Fruit fly (Drosophila melanogaster): ENCODE data around the gene Jon74E.

The Jon74E gene

DNA sequence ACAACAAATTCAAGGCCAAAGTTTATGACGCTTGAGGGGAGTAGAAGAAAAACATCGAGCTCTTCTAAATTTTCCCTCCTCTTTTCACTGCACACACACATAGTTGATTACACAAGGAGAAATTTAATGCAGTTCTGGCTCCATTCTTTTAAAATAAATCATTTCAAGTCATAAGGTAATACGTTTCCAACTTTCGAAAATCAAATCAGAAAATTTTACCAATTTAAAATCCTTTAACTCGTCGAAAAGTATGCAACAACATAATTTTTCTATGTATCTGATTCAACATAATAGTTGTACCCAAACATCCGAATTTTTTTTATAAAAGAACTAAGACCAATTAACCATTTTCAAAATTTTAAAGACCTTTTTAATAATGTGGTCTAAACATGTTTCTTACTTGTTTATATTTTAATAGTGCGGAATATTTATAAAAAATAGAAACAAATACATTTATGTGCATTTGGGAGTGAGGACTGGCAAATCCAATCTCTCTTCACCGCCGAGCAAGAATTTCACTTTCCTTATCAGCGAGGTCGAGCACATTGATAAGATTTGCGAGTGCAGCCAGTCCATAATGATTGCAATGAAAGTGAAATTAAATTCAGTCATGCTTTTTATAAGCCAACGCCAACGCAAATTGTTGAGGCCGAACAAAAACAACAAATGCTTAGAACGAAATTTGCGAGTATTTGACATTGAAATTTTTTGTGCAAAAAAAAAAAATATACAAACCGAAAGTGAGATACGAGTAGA lies 42.7 kb downstream of the Jon74E start:
- TF ChIP-seq CG17801 (GFP tag; optimal IDR thresholded peaks at IDR 0.05; ENCODE audit: partially characterized antibody), result no peak

DNA sequence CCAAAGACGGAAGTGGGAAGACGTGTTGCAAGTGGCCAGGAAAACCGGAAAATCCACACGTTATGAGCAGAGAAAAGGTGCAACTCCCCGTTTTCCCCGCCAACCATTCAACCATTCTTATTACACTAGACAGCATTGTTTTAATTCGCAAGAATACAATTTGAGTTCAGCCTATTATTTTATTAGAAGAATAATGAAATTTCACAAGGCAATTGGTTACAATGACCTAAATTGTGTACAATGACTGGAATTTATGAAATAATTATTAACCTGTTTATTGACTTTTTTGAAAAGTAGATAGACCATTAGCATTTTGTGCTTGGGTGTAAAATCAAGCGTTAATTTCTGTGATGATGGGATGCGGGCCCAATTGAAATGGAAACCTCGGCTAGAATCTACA lies 44.4 kb downstream of the Jon74E start:
- TF ChIP-seq CG17801 (GFP tag; optimal IDR thresholded peaks at IDR 0.05; ENCODE audit: partially characterized antibody), result no peak

DNA sequence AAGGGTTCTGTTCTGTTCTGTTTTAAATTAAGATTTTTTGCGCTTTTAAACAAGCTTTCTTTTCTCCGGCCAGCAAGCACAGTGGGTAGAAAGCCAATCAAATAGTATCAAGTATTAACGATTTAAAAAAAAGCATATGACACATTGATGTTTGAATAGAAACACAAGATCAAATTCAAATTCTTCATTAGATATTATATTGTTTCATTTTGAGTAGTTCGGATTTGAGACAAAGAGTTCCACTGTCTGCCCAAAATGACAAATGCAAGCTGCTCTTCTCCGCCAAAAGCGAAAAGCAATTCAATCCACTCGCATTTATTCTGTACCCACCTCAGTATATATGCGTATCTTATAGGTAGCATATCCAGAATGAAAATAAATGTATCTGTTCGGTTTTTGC lies 46.7 kb downstream of the Jon74E start:
- TF ChIP-seq CG17801 (GFP tag; optimal IDR thresholded peaks at IDR 0.05; ENCODE audit: partially characterized antibody), result no peak

DNA sequence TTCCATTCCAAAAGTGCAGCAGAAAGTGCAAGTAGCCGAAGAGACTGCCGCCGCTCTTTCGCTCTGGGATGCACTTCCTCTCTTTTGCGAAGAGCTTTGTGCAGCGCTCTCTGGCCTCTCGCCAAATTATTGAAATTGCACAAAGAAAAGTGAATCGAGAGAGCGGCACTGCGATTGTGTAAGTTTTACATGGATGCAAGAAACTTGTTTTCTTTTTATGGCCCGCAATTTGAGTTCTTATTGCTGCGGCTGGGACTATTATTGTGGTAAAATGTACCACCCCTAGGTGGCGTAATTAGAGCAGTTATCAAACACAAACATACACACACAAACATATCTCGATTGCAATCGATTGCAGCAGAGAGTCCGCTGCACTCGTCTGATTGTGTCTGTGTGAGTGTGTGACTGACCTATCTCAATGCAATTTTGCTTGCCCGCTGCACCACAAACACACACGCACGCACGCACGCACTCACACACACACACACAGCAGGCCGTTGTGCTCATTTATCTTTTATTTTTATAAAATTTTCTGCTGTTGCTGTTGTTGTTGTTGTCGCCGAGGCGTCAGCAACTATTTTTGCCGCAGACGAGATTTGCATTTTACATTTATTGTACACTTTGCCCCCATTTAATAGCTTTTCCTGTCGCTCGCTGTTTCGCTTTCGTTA lies 48.5 kb downstream of the Jon74E start:
- peak; percentile 16 for TF ChIP-seq CG17801 (GFP tag; optimal IDR thresholded peaks at IDR 0.05; ENCODE audit: partially characterized antibody)

DNA sequence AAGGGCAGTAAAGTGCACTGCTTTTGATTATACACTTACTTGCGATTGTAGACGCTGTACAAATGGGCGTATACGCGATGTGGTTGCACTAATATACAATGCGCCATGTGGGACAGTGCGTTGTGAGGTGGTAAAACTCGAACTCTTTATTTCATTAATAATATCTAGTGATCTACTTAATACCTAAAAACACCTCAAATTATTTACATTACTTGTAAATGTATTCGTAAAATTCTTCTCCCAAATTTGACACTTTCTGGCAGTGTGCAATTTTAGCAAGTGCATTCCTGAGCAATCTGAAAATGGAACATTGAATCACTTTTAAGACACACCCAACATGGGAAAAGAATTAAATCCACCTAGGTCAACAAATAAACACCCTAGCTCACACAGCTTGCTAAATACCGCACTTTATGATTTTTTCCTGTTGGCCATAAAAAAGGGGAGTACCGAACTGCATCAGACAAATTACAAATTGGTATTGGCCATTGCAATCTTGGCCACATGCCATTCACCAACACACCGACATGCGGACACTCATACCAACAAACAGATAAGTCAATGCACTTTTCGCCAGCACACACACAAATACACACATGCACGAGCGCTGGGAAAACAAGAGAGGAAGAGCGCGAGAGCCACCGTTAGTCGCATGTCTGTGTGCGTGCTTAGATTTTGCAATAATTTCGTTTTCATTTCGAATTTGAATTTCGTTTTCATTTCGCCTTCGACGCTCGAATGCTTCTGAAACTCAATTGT lies 49.8 kb downstream of the Jon74E start:
- no peak for TF ChIP-seq CG17801 (GFP tag; optimal IDR thresholded peaks at IDR 0.05; ENCODE audit: partially characterized antibody)

Data from ovary, adult (tissue).